Worm (Caenorhabditis elegans) whole organism, early embryonic: ENCODE results near the gene srx-88.
A peak's percentile ranks its signal among the peaks of the same experiment; 100 is the strongest.

ENCODE experiments used
- B0310.2 ChIP-seq: sonication (generic microtip); optimal IDR thresholded peaks from 2 replicates; lab custom pipeline; 2016; ENCODE audit warnings: mild to moderate bottlenecking, missing genetic modification characterization, missing compliant biosample characterization
- F13C5.2 ChIP-seq: sonication (generic microtip); optimal IDR thresholded peaks from 2 replicates; lab custom pipeline; 2017; ENCODE audit warnings: mild to moderate bottlenecking, missing genetic modification characterization, inconsistent platforms, missing compliant biosample characterization
- aly-1 ChIP-seq: sonication (generic microtip); optimal IDR thresholded peaks from 2 replicates; lab custom pipeline; 2016; ENCODE audit warnings: missing genetic modification characterization, missing compliant biosample characterization
- ama-1 ChIP-seq: fragments of 150-350 bp; optimal IDR thresholded peaks from 2 replicates; lab custom pipeline; 2014
- ceh-13 ChIP-seq: fragments of 200-800 bp; sonication (Bioruptor generic); optimal IDR thresholded peaks from 2 replicates; lab custom pipeline; 2018; ENCODE audit warnings: mild to moderate bottlenecking, missing genetic modification characterization, missing compliant biosample characterization
- ceh-36 ChIP-seq: sonication (generic microtip); optimal IDR thresholded peaks from 2 replicates; lab custom pipeline; 2016; ENCODE audit warnings: missing genetic modification characterization, inconsistent platforms, missing compliant biosample characterization
- ets-7 ChIP-seq: sonication (generic microtip); optimal IDR thresholded peaks from 2 replicates; lab custom pipeline; 2016; ENCODE audit warnings: missing genotype, missing genetic modification characterization, missing compliant biosample characterization
- flt-1 ChIP-seq: fragments of 200-800 bp; sonication (Bioruptor generic); IDR thresholded peaks from 2 replicates; pipeline ENCODE4 v1.3.6; 2022; ENCODE audit warnings: missing genetic modification characterization, missing compliant biosample characterization
- hmbx-1 ChIP-seq: sonication (generic microtip); optimal IDR thresholded peaks from 2 replicates; lab custom pipeline; 2016; ENCODE audit warnings: mild to moderate bottlenecking, missing genetic modification characterization, missing compliant biosample characterization
- hmg-4 ChIP-seq: fragments of 200-800 bp; sonication (Bioruptor generic); optimal IDR thresholded peaks from 2 replicates; lab custom pipeline; 2018; ENCODE audit warnings: mild to moderate bottlenecking, missing genetic modification characterization, missing compliant biosample characterization
- hnd-1 ChIP-seq: sonication (generic microtip); optimal IDR thresholded peaks from 2 replicates; lab custom pipeline; 2016; ENCODE audit warnings: missing genetic modification characterization, missing compliant biosample characterization
- pes-1 ChIP-seq: fragments of 200-800 bp; sonication (Bioruptor generic); IDR thresholded peaks from 2 replicates; pipeline ENCODE4 v1.3.6; 2022; ENCODE audit warnings: missing genetic modification reagents, missing genetic modification characterization, missing compliant biosample characterization
- scrt-1 ChIP-seq: fragments of 200-800 bp; sonication (Bioruptor generic); IDR thresholded peaks from 2 replicates; pipeline ENCODE4 v1.3.6; 2022; ENCODE audit warnings: missing genetic modification characterization, missing compliant biosample characterization
- sea-1 ChIP-seq: fragments of 200-800 bp; sonication (Bioruptor generic); conservative IDR thresholded peaks from 2 replicates; pipeline ENCODE4 v1.3.6; 2022; ENCODE audit warnings: missing genetic modification characterization, missing compliant biosample characterization
- tbx-11 ChIP-seq: fragments of 200-800 bp; sonication (Bioruptor generic); IDR thresholded peaks from 2 replicates; pipeline ENCODE4 v1.3.6; 2022; ENCODE audit warnings: missing genetic modification characterization, missing compliant biosample characterization
- tbx-37 ChIP-seq: fragments of 200-800 bp; sonication (Bioruptor generic); conservative IDR thresholded peaks from 2 replicates; pipeline ENCODE4 v1.3.6; 2022; ENCODE audit warnings: missing genetic modification reagents, missing genetic modification characterization, missing compliant biosample characterization
- tra-4 ChIP-seq: sonication (generic microtip); optimal IDR thresholded peaks from 2 replicates; lab custom pipeline; 2017; ENCODE audit warnings: missing genetic modification characterization, missing compliant biosample characterization

The srx-88 gene

DNA sequence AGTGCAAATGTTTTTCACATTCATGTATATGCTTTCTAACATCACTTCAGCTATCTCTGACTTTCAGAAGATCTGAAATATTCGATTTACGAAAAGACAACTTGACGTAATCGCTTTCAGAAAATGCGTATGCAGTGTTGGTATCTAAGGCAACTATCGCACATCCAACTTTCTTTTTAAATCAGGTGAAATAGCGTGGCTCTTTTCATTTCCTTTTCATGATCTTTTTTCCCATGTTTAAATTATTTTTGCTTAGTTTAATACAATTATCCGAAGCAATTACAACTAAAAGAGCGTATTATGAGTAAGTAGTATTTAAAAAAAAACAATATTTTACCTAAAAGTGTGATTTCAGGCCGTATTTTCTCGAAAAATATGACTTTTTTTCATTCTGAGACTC is 36.5 kb upstream of the srx-88 start, which contains the start of gene F38B7.11:
TSS of gene F38B7.11 (plus strand) at position 301 of the 400 bp plus-strand sequence.
- TF ChIP-seq hmbx-1 (tag; lab: Kevin White, UChicago) (no peak), scrt-1 (no peak), tbx-37 (GFP tag; lab: Robert Waterston, UW) (no peak), aly-1 (tag; lab: Kevin White, UChicago) (no peak), tbx-11 (no peak), tra-4 (tag; lab: Kevin White, UChicago) (no peak), hnd-1 (tag; lab: Kevin White, UChicago) (no peak), ceh-13 (GFP tag; lab: Kevin White, UChicago) (no peak), ama-1 (no peak), hmg-4 (no peak), sea-1 (GFP tag; lab: Robert Waterston, UW) (no peak), flt-1 (GFP tag; lab: Robert Waterston, UW) (no peak), F13C5.2 (tag; lab: Kevin White, UChicago) (no peak), ceh-36 (tag; lab: Kevin White, UChicago) (no peak), pes-1 (no peak), ets-7 (no peak), B0310.2 (tag; lab: Kevin White, UChicago) (no peak)

DNA sequence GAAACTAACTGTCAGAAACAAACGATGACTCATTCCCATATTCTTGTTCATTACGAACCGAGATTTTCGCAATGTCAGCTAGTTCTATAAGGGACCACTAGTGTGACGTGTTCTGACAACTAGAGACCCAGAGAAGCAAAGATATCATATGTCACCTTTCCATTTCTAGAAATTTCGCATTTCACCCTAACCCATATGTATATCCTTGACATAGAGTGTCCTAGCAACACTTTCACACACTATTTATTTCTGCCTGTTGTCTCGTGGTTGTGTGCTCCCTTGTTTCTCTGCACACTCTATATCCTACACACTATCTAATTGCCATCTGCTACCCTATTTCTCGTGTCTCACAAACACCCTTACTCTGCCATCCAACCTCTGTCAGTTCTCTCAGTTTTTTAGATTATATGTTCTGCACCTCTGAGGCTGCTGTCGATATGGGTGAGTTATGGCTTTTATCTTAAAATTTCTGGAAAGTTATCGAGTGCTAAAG is 34.4 kb upstream of the srx-88 start, which contains the start of the genes F38B7.17 and F38B7.3:
TSS of gene F38B7.17 (minus strand) at position 51 of the 493 bp plus-strand sequence.
TSS of gene F38B7.3 (plus strand) at position 194 of the 493 bp plus-strand sequence.
- peak; percentile 38 for TF ChIP-seq F13C5.2 (tag; lab: Kevin White, UChicago)
- no peak for TF ChIP-seq hmbx-1 (tag; lab: Kevin White, UChicago)

DNA sequence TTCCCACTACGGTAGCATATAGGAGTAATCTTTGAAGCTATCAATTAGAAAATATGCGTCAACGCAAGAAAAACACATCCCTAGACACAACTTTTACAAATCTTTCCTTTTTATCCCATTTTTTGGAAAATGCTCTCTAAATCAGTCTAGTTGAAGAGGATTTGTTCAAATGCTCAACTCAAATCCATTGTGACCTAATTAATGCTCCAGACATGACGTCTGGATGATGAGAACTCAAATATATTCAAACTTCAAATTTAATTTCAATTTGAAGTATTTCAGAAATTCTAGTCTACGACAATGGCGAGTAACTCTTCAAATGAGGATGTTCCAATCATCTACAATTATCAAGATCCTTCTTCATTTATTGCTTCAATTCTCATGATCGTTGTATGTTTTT is 30.9 kb upstream of the srx-88 start, which contains the start of gene srx-85:
TSS of gene srx-85 (plus strand) at position 301 of the 400 bp plus-strand sequence.
- no peak for TF ChIP-seq pes-1
- no peak for TF ChIP-seq ets-7
- TF ChIP-seq B0310.2 (tag; lab: Kevin White, UChicago) = no peak
- no peak for TF ChIP-seq hmg-4
- TF ChIP-seq ceh-13 (GFP tag; lab: Kevin White, UChicago) = no peak
- TF ChIP-seq hmbx-1 (tag; lab: Kevin White, UChicago) = no peak
- no peak for TF ChIP-seq F13C5.2 (tag; lab: Kevin White, UChicago)
- TF ChIP-seq tra-4 (tag; lab: Kevin White, UChicago) = no peak

DNA sequence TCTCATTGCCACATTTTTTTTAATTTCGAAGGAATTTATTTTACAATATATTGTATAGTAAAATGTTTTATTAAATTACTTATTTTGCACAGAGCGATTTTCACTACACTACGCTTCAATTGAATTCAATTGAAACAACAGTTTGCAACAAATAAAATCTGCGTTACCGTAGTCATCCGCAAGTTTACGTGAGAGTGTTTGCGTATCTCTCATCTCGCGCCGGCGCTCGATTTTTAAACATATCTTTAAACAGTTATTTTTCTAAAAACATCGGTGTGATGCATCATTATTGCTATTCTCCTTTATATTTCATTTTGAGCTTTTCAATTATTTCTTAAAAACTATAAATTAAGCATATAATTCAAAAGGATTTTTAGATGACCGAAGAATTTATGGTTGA is 29.1 kb upstream of the srx-88 start, which contains the start of gene duo-1:
TSS of gene duo-1 (plus strand) at position 371 of the 400 bp plus-strand sequence.
- TF ChIP-seq aly-1 (tag; lab: Kevin White, UChicago) (no peak), ceh-36 (tag; lab: Kevin White, UChicago) (no peak)

DNA sequence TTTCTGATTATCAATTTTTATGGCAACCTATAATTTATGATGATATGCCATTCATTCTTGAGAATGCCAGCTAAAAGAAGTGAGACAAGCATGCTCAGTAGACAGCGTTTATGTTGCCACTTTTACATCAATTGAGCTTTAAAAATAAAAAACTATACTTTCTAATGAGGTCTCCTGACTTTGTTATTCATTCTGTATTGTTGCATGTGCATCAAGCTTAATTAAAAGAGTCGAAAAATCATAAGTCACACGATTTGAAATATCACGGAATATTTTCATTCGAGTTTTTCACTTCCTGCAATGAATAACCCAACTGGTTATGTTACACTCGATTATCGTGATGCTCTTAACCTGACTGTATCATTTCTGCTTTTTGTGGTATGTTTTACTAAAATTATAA is 20.7 kb upstream of the srx-88 start, which contains the start of gene srx-86:
TSS of gene srx-86 (plus strand) at position 301 of the 400 bp plus-strand sequence.
- TF ChIP-seq tbx-11 = no peak
- TF ChIP-seq flt-1 (GFP tag; lab: Robert Waterston, UW) = no peak
- no peak for TF ChIP-seq pes-1
- no peak for TF ChIP-seq tra-4 (tag; lab: Kevin White, UChicago)
- no peak for TF ChIP-seq B0310.2 (tag; lab: Kevin White, UChicago)
- no peak for TF ChIP-seq ama-1
- TF ChIP-seq sea-1 (GFP tag; lab: Robert Waterston, UW) = no peak
- no peak for TF ChIP-seq ceh-13 (GFP tag; lab: Kevin White, UChicago)
- no peak for TF ChIP-seq ceh-36 (tag; lab: Kevin White, UChicago)
- no peak for TF ChIP-seq ets-7
- TF ChIP-seq aly-1 (tag; lab: Kevin White, UChicago) = no peak
- TF ChIP-seq scrt-1 = no peak
- TF ChIP-seq tbx-37 (GFP tag; lab: Robert Waterston, UW) = no peak
- TF ChIP-seq F13C5.2 (tag; lab: Kevin White, UChicago) = no peak
- no peak for TF ChIP-seq hmbx-1 (tag; lab: Kevin White, UChicago)

DNA sequence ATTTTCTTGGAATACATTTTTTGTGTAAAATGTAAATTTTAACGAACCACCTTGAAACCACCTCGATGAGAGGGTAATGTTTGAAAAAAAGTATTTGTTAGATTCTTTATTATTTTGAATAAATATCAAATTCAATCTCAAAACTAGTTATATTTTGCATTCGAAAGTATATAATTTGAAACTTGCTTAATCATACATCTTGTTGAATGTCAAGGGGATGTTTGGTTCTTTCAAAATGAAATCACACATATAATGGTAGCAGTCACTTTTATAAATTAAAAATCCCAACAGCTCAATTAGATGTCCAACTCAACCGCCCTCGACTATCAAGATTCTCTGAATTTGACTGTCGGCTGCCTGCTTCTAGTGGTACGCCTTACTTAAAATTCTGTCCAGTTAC is 18.7 kb upstream of the srx-88 start, which contains the start of gene srx-87:
TSS of gene srx-87 (plus strand) at position 301 of the 400 bp plus-strand sequence.
- TF ChIP-seq ceh-36 (tag; lab: Kevin White, UChicago) (no peak), sea-1 (GFP tag; lab: Robert Waterston, UW) (no peak), aly-1 (tag; lab: Kevin White, UChicago) (no peak), tbx-11 (no peak), pes-1 (no peak)

DNA sequence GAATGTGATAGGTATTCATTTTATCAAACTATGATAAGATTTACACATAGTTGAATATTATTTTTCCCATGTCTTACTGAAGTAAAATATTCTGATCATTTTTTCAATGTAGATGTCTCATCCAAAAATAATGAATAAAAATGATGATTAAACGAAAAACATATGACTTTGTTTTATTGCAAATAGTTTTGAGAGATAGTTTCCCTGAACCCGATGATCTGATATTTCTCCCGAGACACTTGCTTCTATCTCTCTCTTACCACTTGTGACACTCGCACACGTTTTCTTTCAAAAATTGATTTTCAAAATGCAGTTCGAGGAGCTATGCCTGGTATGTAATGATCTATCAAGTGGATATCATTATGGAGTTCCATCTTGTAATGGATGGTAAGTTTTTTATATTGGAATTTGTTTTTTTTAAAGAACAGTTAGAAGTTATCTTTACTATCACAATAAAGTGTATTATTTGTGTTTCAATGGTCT is 13.1 kb upstream of the srx-88 start, which contains the start of the genes nhr-101 and pms-2:
TSS of gene nhr-101 (plus strand) at position 308 of the 483 bp plus-strand sequence.
TSS of gene pms-2 (minus strand) at position 433 of the 483 bp plus-strand sequence.
- TF ChIP-seq pes-1 (no peak), tra-4 (tag; lab: Kevin White, UChicago) (no peak), tbx-37 (GFP tag; lab: Robert Waterston, UW) (no peak), ets-7 (no peak), tbx-11 (no peak), hnd-1 (tag; lab: Kevin White, UChicago) (no peak), ceh-13 (GFP tag; lab: Kevin White, UChicago) (no peak), sea-1 (GFP tag; lab: Robert Waterston, UW) (no peak), ama-1 (no peak), hmg-4 (no peak)

DNA sequence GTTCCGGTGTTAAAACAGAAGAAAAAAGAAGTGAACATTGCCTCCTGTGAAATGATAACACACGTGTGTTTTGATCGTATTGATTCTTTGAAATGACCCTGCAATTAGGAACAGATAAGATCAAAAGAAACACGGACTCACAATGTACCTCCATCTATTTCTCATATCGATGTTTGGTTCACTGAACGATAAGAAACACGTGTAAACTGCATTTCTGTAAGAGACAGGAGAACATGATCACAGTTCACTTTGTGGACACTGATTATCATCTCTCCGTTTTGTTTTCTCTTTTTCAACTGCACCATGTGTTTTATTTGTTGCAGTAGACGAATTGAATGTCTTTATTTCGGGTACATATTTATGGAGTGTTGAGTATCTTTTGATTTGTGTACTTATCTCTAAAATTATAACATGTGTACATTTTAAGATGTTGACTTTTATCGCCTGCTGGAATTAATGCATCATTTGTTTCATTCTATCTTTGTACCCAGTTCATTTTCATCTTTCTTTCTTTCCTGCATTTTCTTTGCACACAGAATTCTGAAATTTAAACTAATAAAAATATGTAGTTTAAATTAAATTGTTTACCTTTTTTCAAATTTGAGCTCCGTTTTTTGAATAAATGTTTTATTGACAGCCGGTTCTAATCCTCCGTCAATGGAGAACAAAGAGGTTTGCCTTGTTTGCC is 10.4 kb upstream of the srx-88 start, which contains the start of the genes H12C20.7 and nhr-68:
TSS of gene H12C20.7 (minus strand) at position 188 of the 688 bp plus-strand sequence.
TSS of gene nhr-68 (plus strand) at position 638 of the 688 bp plus-strand sequence.
- TF ChIP-seq B0310.2 (tag; lab: Kevin White, UChicago) = no peak
- TF ChIP-seq hnd-1 (tag; lab: Kevin White, UChicago) = no peak
- TF ChIP-seq sea-1 (GFP tag; lab: Robert Waterston, UW) = no peak
